Fruit fly (Drosophila melanogaster) whole organism, embryonic: ENCODE data around the gene lilli.

Experiments used
- Aef1 ChIP-seq: fragments of 200-800 bp; sonication (Bioruptor generic); IDR thresholded peaks from 3 replicates; pipeline ENCODE4 v1.3.6; 2022; ENCODE audit warnings: missing biosample characterization, missing genetic modification characterization
- Atf-2 ChIP-seq: fragments of 200-800 bp; sonication (Bioruptor generic); optimal IDR thresholded peaks from 2 replicates; lab custom pipeline; 2016; ENCODE audit warnings: missing biosample characterization, missing genetic modification characterization
- CG10654 ChIP-seq: fragments of 200-800 bp; sonication (Bioruptor generic); optimal IDR thresholded peaks from 2 replicates; lab custom pipeline; 2016; ENCODE audit warnings: missing biosample characterization, missing genetic modification characterization
- CG11247 ChIP-seq: fragments of 200-800 bp; sonication (Bioruptor generic); IDR thresholded peaks from 2 replicates; pipeline ENCODE4 v1.3.6; 2022; ENCODE audit warnings: missing biosample characterization, missing genetic modification characterization
- CG11398 ChIP-seq: fragments of 200-800 bp; sonication (Bioruptor generic); optimal IDR thresholded peaks from 2 replicates; lab custom pipeline; 2016; ENCODE audit warnings: missing biosample characterization, missing genetic modification characterization
- CG12104 ChIP-seq: fragments of 200-800 bp; sonication (Bioruptor generic); optimal IDR thresholded peaks from 3 replicates; lab custom pipeline; 2016; ENCODE audit warnings: missing biosample characterization, missing genetic modification characterization
- CG15601 ChIP-seq: fragments of 200-800 bp; sonication (Bioruptor generic); optimal IDR thresholded peaks from 3 replicates; lab custom pipeline; 2019; ENCODE audit warnings: missing biosample characterization, mild to moderate bottlenecking, missing genetic modification characterization, moderate library complexity
- CG17829 ChIP-seq: fragments of 200-800 bp; optimal IDR thresholded peaks from 2 replicates; lab custom pipeline; 2019; ENCODE audit warnings: missing biosample characterization, mild to moderate bottlenecking, missing genetic modification characterization, moderate library complexity
- CG32772 ChIP-seq: fragments of 200-800 bp; sonication (Bioruptor generic); IDR thresholded peaks from 2 replicates; pipeline ENCODE4 v1.3.6; 2022; ENCODE audit warnings: missing biosample characterization, missing genetic modification characterization
- CG3838 ChIP-seq: fragments of 200-800 bp; sonication (Bioruptor generic); optimal IDR thresholded peaks from 3 replicates; lab custom pipeline; 2016; ENCODE audit warnings: missing biosample characterization, missing genetic modification characterization
- CG4328 ChIP-seq: fragments of 200-800 bp; sonication (Bioruptor generic); optimal IDR thresholded peaks from 3 replicates; lab custom pipeline; 2017; ENCODE audit warnings: missing biosample characterization, missing genetic modification reagents, missing genetic modification characterization
- CG4424 ChIP-seq: fragments of 200-800 bp; sonication (Bioruptor generic); optimal IDR thresholded peaks from 3 replicates; lab custom pipeline; 2016; ENCODE audit warnings: missing biosample characterization, missing genetic modification characterization
- CG5180 ChIP-seq: fragments of 200-800 bp; sonication (Bioruptor generic); optimal IDR thresholded peaks from 3 replicates; lab custom pipeline; 2017; ENCODE audit warnings: missing biosample characterization, missing genetic modification characterization, mild to moderate bottlenecking, moderate library complexity, missing genetic modification reagents
- CG7372 ChIP-seq: fragments of 200-800 bp; sonication (Bioruptor generic); IDR thresholded peaks from 2 replicates; pipeline ENCODE4 v1.3.6; 2022; ENCODE audit warnings: missing biosample characterization, missing genetic modification characterization
- CG7839 ChIP-seq: fragments of 200-800 bp; sonication (Bioruptor generic); optimal IDR thresholded peaks from 3 replicates; lab custom pipeline; 2018; ENCODE audit warnings: missing biosample characterization, mild to moderate bottlenecking, missing genetic modification characterization, moderate library complexity
- CG7963 ChIP-seq: fragments of 200-800 bp; sonication (Bioruptor generic); IDR thresholded peaks from 3 replicates; pipeline ENCODE4 v1.3.6; 2022; ENCODE audit warnings: missing biosample characterization, missing genetic modification characterization; ENCODE audit not compliant: partially characterized antibody
- CG8765 ChIP-seq: fragments of 200-800 bp; sonication (Bioruptor generic); IDR thresholded peaks from 2 replicates; pipeline ENCODE4 v1.3.6; 2022; ENCODE audit warnings: missing biosample characterization, missing genetic modification characterization
- CG8944 ChIP-seq: fragments of 200-800 bp; sonication (Bioruptor generic); optimal IDR thresholded peaks from 3 replicates; lab custom pipeline; 2016; ENCODE audit warnings: missing biosample characterization, missing genetic modification characterization
- Dip2 ChIP-seq: fragments of 200-800 bp; sonication (Bioruptor generic); IDR thresholded peaks from 2 replicates; pipeline ENCODE4 v1.3.6; 2022; ENCODE audit warnings: missing biosample characterization, missing genetic modification characterization
- Doc2 ChIP-seq: fragments of 200-800 bp; sonication (Bioruptor generic); IDR thresholded peaks from 2 replicates; pipeline ENCODE4 v1.3.6; 2022; ENCODE audit warnings: missing biosample characterization, missing genetic modification characterization
- Dp ChIP-seq: fragments of 200-800 bp; sonication (Bioruptor generic); optimal IDR thresholded peaks from 2 replicates; lab custom pipeline; 2018; ENCODE audit warnings: missing biosample characterization, mild to moderate bottlenecking, missing genetic modification characterization, moderate library complexity
- Dref ChIP-seq: fragments of 200-800 bp; sonication (Bioruptor generic); IDR thresholded peaks from 2 replicates; pipeline ENCODE4 v1.3.6; 2022; ENCODE audit warnings: missing biosample characterization, missing genetic modification characterization
- Ets97D ChIP-seq: fragments of 200-800 bp; sonication (Bioruptor generic); optimal IDR thresholded peaks from 3 replicates; lab custom pipeline; 2016; ENCODE audit warnings: missing biosample characterization, missing genetic modification characterization
- GATAe ChIP-seq: fragments of 200-800 bp; sonication (Bioruptor generic); conservative IDR thresholded peaks from 2 replicates; pipeline ENCODE4 v1.3.6; 2022; ENCODE audit warnings: missing biosample characterization, missing genetic modification characterization
- HLHmδ ChIP-seq: fragments of 200-800 bp; sonication (Bioruptor generic); optimal IDR thresholded peaks from 2 replicates; lab custom pipeline; 2018; ENCODE audit warnings: missing biosample characterization, mild to moderate bottlenecking, missing genetic modification characterization, moderate library complexity
- Hmx ChIP-seq: fragments of 200-800 bp; sonication (Bioruptor generic); optimal IDR thresholded peaks from 2 replicates; lab custom pipeline; 2016; ENCODE audit warnings: missing biosample characterization, missing genetic modification characterization
- MTF-1 ChIP-seq: fragments of 200-800 bp; sonication (Bioruptor generic); optimal IDR thresholded peaks from 2 replicates; lab custom pipeline; 2018; ENCODE audit warnings: missing biosample characterization, mild to moderate bottlenecking, missing genetic modification characterization, borderline replicate concordance
- NfI ChIP-seq: fragments of 200-800 bp; sonication (Bioruptor generic); optimal IDR thresholded peaks from 3 replicates; lab custom pipeline; 2018; ENCODE audit warnings: missing biosample characterization, mild to moderate bottlenecking, missing genetic modification characterization, moderate library complexity
- Oaz ChIP-seq: fragments of 200-800 bp; sonication (Bioruptor generic); IDR thresholded peaks from 2 replicates; pipeline ENCODE4 v1.3.6; 2022; ENCODE audit warnings: missing biosample characterization, missing genetic modification characterization
- Optix ChIP-seq: fragments of 200-800 bp; sonication (Bioruptor generic); IDR thresholded peaks from 3 replicates; pipeline ENCODE4 v1.3.6; 2022; ENCODE audit warnings: missing biosample characterization, missing genetic modification characterization
- Six4 ChIP-seq: fragments of 200-800 bp; sonication (Bioruptor generic); optimal IDR thresholded peaks from 2 replicates; lab custom pipeline; 2016; ENCODE audit warnings: missing biosample characterization, missing genetic modification characterization
- cad ChIP-seq: fragments of >200 bp; optimal IDR thresholded peaks from 2 replicates; lab custom pipeline; 2017; ENCODE audit warnings: missing biosample characterization, missing genetic modification characterization
- cwo ChIP-seq: fragments of 200-800 bp; sonication (Bioruptor generic); optimal IDR thresholded peaks from 3 replicates; lab custom pipeline; 2017; ENCODE audit warnings: missing biosample characterization, missing genetic modification characterization, mild to moderate bottlenecking, moderate library complexity, missing genetic modification reagents
- dmrt99B ChIP-seq: fragments of 200-800 bp; sonication (Bioruptor generic); optimal IDR thresholded peaks from 2 replicates; lab custom pipeline; 2018; ENCODE audit warnings: missing biosample characterization, mild to moderate bottlenecking, missing genetic modification characterization, moderate library complexity
- en ChIP-seq: fragments of 200-800 bp; sonication (Bioruptor generic); optimal IDR thresholded peaks from 2 replicates; lab custom pipeline; 2016; ENCODE audit warnings: missing biosample characterization, missing genetic modification characterization
- esg ChIP-seq: fragments of 200-800 bp; sonication (Bioruptor generic); conservative IDR thresholded peaks from 2 replicates; pipeline ENCODE4 v1.3.6; 2022; ENCODE audit warnings: missing biosample characterization, missing genetic modification characterization
- eyg ChIP-seq: fragments of 200-800 bp; sonication (Bioruptor generic); optimal IDR thresholded peaks from 3 replicates; lab custom pipeline; 2016; ENCODE audit warnings: missing biosample characterization, missing genetic modification characterization
- fd102C ChIP-seq: fragments of 200-800 bp; sonication (Bioruptor generic); optimal IDR thresholded peaks from 2 replicates; lab custom pipeline; 2018; ENCODE audit warnings: missing biosample characterization, mild to moderate bottlenecking, missing genetic modification characterization, moderate library complexity
- gt ChIP-seq: fragments of 200-800 bp; sonication (Bioruptor generic); IDR thresholded peaks from 2 replicates; pipeline ENCODE4 v1.3.6; 2022; ENCODE audit warnings: missing biosample characterization, missing genetic modification characterization
- luna ChIP-seq: fragments of 200-800 bp; sonication (Bioruptor generic); optimal IDR thresholded peaks from 2 replicates; lab custom pipeline; 2016; ENCODE audit warnings: missing biosample characterization, missing genetic modification characterization
- maf-S ChIP-seq: fragments of 200-800 bp; sonication (Bioruptor generic); optimal IDR thresholded peaks from 2 replicates; lab custom pipeline; 2016; ENCODE audit warnings: missing biosample characterization, missing genetic modification characterization
- mirr ChIP-seq: fragments of 200-800 bp; sonication (Bioruptor generic); optimal IDR thresholded peaks from 3 replicates; lab custom pipeline; 2018; ENCODE audit warnings: missing biosample characterization, mild to moderate bottlenecking, missing genetic modification characterization
- nau ChIP-seq: fragments of 200-800 bp; sonication (Bioruptor generic); optimal IDR thresholded peaks from 3 replicates; lab custom pipeline; 2017; ENCODE audit warnings: missing biosample characterization, mild to moderate bottlenecking, missing genetic modification characterization, missing genetic modification reagents
- pho ChIP-seq: fragments of 200-800 bp; sonication (Bioruptor generic); optimal IDR thresholded peaks from 2 replicates; lab custom pipeline; 2016; ENCODE audit warnings: missing biosample characterization, missing genetic modification characterization
- psq ChIP-seq: fragments of 200-800 bp; sonication (Bioruptor generic); optimal IDR thresholded peaks from 2 replicates; lab custom pipeline; 2017; ENCODE audit warnings: missing biosample characterization, missing genetic modification characterization
- shn ChIP-seq: fragments of 200-800 bp; sonication (Bioruptor generic); optimal IDR thresholded peaks from 3 replicates; lab custom pipeline; 2016; ENCODE audit warnings: missing biosample characterization, missing genetic modification characterization
- sim ChIP-seq: fragments of 200-800 bp; sonication (Bioruptor generic); IDR thresholded peaks from 2 replicates; pipeline ENCODE4 v1.3.6; 2022; ENCODE audit warnings: missing biosample characterization, missing genetic modification characterization
- sna ChIP-seq: fragments of 200-800 bp; sonication (Bioruptor generic); IDR thresholded peaks from 2 replicates; pipeline ENCODE4 v1.3.6; 2022; ENCODE audit warnings: missing biosample characterization, missing genetic modification characterization; ENCODE audit not compliant: partially characterized antibody
- zen ChIP-seq: fragments of 200-800 bp; sonication (Bioruptor generic); optimal IDR thresholded peaks from 3 replicates; lab custom pipeline; 2018; ENCODE audit warnings: missing biosample characterization, mild to moderate bottlenecking, missing genetic modification characterization, moderate library complexity

lilli gene

dm6 chr2L:2987681-2988381, 102.1 kb downstream of the lilli start, which contains the start of the genes Chd1 and Bem46 (continued):
- TF ChIP-seq HLHmδ (GFP tag; lab: Kevin White, UChicago) (no peak), dmrt99B (tag; lab: Kevin White, UChicago) (no peak), fd102C (GFP tag; lab: Kevin White, UChicago) (no peak), CG4424 (GFP tag; lab: Kevin White, UChicago) (peak; percentile 89), Optix (GFP tag; lab: Robert Waterston, UW) (0 out of 3 replicates have a peak, but pooled peaks have one; percentile 41), CG17829 (tag; lab: Kevin White, UChicago) (peak; percentile 87), Dref (GFP tag; lab: Robert Waterston, UW) (peak; percentile 65), CG5180 (GFP tag; lab: Kevin White, UChicago) (no peak), CG12104 (peak; percentile 80), Oaz (peak; percentile 67), Doc2 (0 out of 2 replicates have a peak, but pooled peaks have one; percentile 60), Aef1 (GFP tag; lab: Robert Waterston, UW) (peak; percentile 90), CG3838 (GFP tag; lab: Kevin White, UChicago) (peak; percentile 67), CG7372 (GFP tag; lab: Robert Waterston, UW) (peak; percentile 78), cwo (GFP tag; lab: Kevin White, UChicago) (peak; percentile 79), nau (GFP tag; lab: Kevin White, UChicago) (no peak), GATAe (GFP tag; lab: Robert Waterston, UW) (no peak; the same call in 1 of the 2 replicates), CG10654 (peak; percentile 85), sna (GFP tag; lab: Robert Waterston, UW) (no peak), CG15601 (tag; lab: Kevin White, UChicago) (no peak), mirr (GFP tag; lab: Kevin White, UChicago) (peak; percentile 15), Six4 (peak; percentile 88), sim (GFP tag; lab: Robert Waterston, UW) (no peak), Dip2 (GFP tag; lab: Robert Waterston, UW) (no peak), CG11398 (GFP tag; lab: Kevin White, UChicago) (no peak), zen (tag; lab: Kevin White, UChicago) (peak; percentile 83), CG8944 (peak; percentile 70), Dp (GFP tag; lab: Kevin White, UChicago) (no peak), CG8765 (GFP tag; lab: Robert Waterston, UW) (peak; percentile 66), shn (GFP tag; lab: Kevin White, UChicago) (peak; percentile 74), Ets97D (GFP tag; lab: Kevin White, UChicago) (peak; percentile 34), CG32772 (GFP tag; lab: Robert Waterston, UW) (no peak; the same call in none of the 2 replicates), Hmx (GFP tag; lab: Kevin White, UChicago) (no peak), eyg (GFP tag; lab: Kevin White, UChicago) (peak; percentile 58), CG7839 (tag; lab: Kevin White, UChicago) (peak; percentile 88), CG11247 (GFP tag; lab: Robert Waterston, UW) (peak; percentile 71; the same call in 1 of the 2 replicates), CG7963 (GFP tag; lab: Robert Waterston, UW) (0 out of 3 replicates have a peak, but pooled peaks have one; percentile 13), pho (GFP tag; lab: Kevin White, UChicago) (peak; percentile 75), psq (GFP tag; lab: Kevin White, UChicago) (peak; percentile 61), MTF-1 (peak; percentile 37), cad (GFP tag; lab: Kevin White, UChicago) (no peak), en (GFP tag; lab: Kevin White, UChicago) (no peak), gt (GFP tag; lab: Robert Waterston, UW) (0 out of 2 replicates have a peak, but pooled peaks have one; percentile 28), CG4328 (peak; percentile 81), esg (GFP tag; lab: Robert Waterston, UW) (peak; percentile 87), maf-S (GFP tag; lab: Kevin White, UChicago) (peak; percentile 61), luna (GFP tag; lab: Kevin White, UChicago) (no peak), Atf-2 (peak; percentile 57), NfI (GFP tag; lab: Kevin White, UChicago) (peak; percentile 85)
